Worm (Caenorhabditis elegans) whole organism, L2 larva: ENCODE data around the gene cox-6A.

Experiments
- ama-1 ChIP-seq: fragments of 150-350 bp; optimal IDR thresholded peaks from 2 replicates; lab custom pipeline; 2018; ENCODE audit warnings: inconsistent platforms
- egl-27 ChIP-seq: sonication (generic microtip); optimal IDR thresholded peaks from 3 replicates; lab custom pipeline; 2017; ENCODE audit warnings: missing biosample characterization, missing genetic modification reagents, missing genetic modification characterization
- lin-39 ChIP-seq: fragments of 150-350 bp; optimal IDR thresholded peaks from 2 replicates; lab custom pipeline; 2014; ENCODE audit warnings: missing biosample characterization, missing genetic modification reagents, missing genetic modification characterization
- mdl-1 ChIP-seq, 2 experiments: fragments of 150-350 bp in 1 of 2; sonication (generic microtip) in 1 of 2; optimal IDR thresholded peaks; 2 replicates each; lab custom pipeline; 2017; ENCODE audit warnings: missing biosample characterization in 2 of 2, missing genetic modification characterization in 2 of 2
- nhr-11 ChIP-seq: fragments of 150-350 bp; optimal IDR thresholded peaks from 2 replicates; lab custom pipeline; 2014; ENCODE audit warnings: missing biosample characterization, missing genetic modification characterization
- nhr-12 ChIP-seq: fragments of 150-350 bp; optimal IDR thresholded peaks from 2 replicates; lab custom pipeline; 2014; ENCODE audit warnings: missing biosample characterization, missing genetic modification characterization
- nhr-23 ChIP-seq: fragments of 150-350 bp; optimal IDR thresholded peaks from 2 replicates; lab custom pipeline; 2014; ENCODE audit warnings: missing biosample characterization, missing genetic modification reagents, missing genetic modification characterization
- nhr-237 ChIP-seq: fragments of 150-350 bp; optimal IDR thresholded peaks from 2 replicates; lab custom pipeline; 2014; ENCODE audit warnings: missing biosample characterization, missing genetic modification characterization
- nhr-6 ChIP-seq: fragments of 150-350 bp; optimal IDR thresholded peaks from 2 replicates; lab custom pipeline; 2014; ENCODE audit warnings: missing biosample characterization, missing genetic modification characterization
- sem-4 ChIP-seq: fragments of 150-350 bp; optimal IDR thresholded peaks from 2 replicates; lab custom pipeline; 2014; ENCODE audit warnings: missing biosample characterization, missing genetic modification reagents, missing genetic modification characterization
- snpc-4 ChIP-seq: fragments of 150-350 bp; optimal IDR thresholded peaks from 2 replicates; lab custom pipeline; 2014; ENCODE audit warnings: missing biosample characterization, missing genetic modification characterization
- unc-55 ChIP-seq: fragments of 150-350 bp; sonication (generic microtip); optimal IDR thresholded peaks from 3 replicates; lab custom pipeline; 2014; ENCODE audit warnings: missing biosample characterization, missing genetic modification reagents, missing genetic modification characterization
- unc-62 ChIP-seq: fragments of 150-350 bp; optimal IDR thresholded peaks from 2 replicates; lab custom pipeline; 2014; ENCODE audit warnings: missing biosample characterization, missing genetic modification reagents, missing genetic modification characterization
- zag-1 ChIP-seq: fragments of 150-350 bp; optimal IDR thresholded peaks from 2 replicates; lab custom pipeline; 2014; ENCODE audit warnings: missing biosample characterization, missing genetic modification characterization

- TF ChIP-seq sem-4 (tag; lab: Kevin White, UChicago) (no peak), nhr-12 (tag; lab: Kevin White, UChicago) (no peak), egl-27 (tag; lab: Kevin White, UChicago) (no peak), unc-62 (no peak), nhr-23 (tag; lab: Kevin White, UChicago) (no peak), snpc-4 (tag; lab: Kevin White, UChicago) (no peak), mdl-1 (tag; optimal IDR thresholded peaks at IDR 0.05; lab: Kevin White, UChicago) (no peak), zag-1 (no peak), nhr-6 (no peak), unc-55 (GFP tag; lab: Kevin White, UChicago) (no peak), lin-39 (tag; lab: Kevin White, UChicago) (no peak), ama-1 (no peak), nhr-237 (tag; lab: Kevin White, UChicago) (no peak), nhr-11 (no peak)
These were observed 28.0 kb upstream of the cox-6A start, which contains the start of gene C45G9.8 for ce11 chrIII:5053541-5053940.
